Fruit fly (Drosophila melanogaster) whole organism, embryonic: ENCODE data around the gene Gga.

Experiments used
- ATbp ChIP-seq: fragments of 200-800 bp; sonication (Bioruptor generic); optimal IDR thresholded peaks from 2 replicates; lab custom pipeline; 2017; ENCODE audit warnings: missing biosample characterization, mild to moderate bottlenecking, missing genetic modification characterization, missing genetic modification reagents
- CG10209 ChIP-seq: fragments of 200-800 bp; sonication (Bioruptor generic); optimal IDR thresholded peaks from 3 replicates; lab custom pipeline; 2017; ENCODE audit warnings: missing biosample characterization, mild to moderate bottlenecking, missing genetic modification characterization, missing genetic modification reagents
- CG10431 ChIP-seq: fragments of 200-800 bp; sonication (Bioruptor generic); optimal IDR thresholded peaks from 3 replicates; lab custom pipeline; 2018; ENCODE audit warnings: missing biosample characterization, mild to moderate bottlenecking, missing genetic modification characterization
- CG10565 ChIP-seq: fragments of 200-800 bp; sonication (Bioruptor generic); optimal IDR thresholded peaks from 3 replicates; lab custom pipeline; 2016; ENCODE audit warnings: missing biosample characterization, mild to moderate bottlenecking, missing genetic modification characterization
- CG12391 ChIP-seq: fragments of 200-800 bp; sonication (Bioruptor generic); optimal IDR thresholded peaks from 3 replicates; lab custom pipeline; 2018; ENCODE audit warnings: missing biosample characterization, mild to moderate bottlenecking, missing genetic modification characterization, moderate library complexity
- CG13775 ChIP-seq: fragments of 200-800 bp; sonication (Bioruptor generic); optimal IDR thresholded peaks from 3 replicates; lab custom pipeline; 2017; ENCODE audit warnings: missing biosample characterization, mild to moderate bottlenecking, missing genetic modification characterization
- CG13894 ChIP-seq: fragments of 200-800 bp; sonication (Bioruptor generic); optimal IDR thresholded peaks from 3 replicates; lab custom pipeline; 2018; ENCODE audit warnings: missing biosample characterization, mild to moderate bottlenecking, missing genetic modification characterization, moderate library complexity
- CG14050 ChIP-seq: fragments of 200-800 bp; sonication (Bioruptor generic); IDR thresholded peaks from 3 replicates; pipeline ENCODE4 v1.3.6; 2022; ENCODE audit warnings: missing biosample characterization, missing genetic modification characterization
- CG16815 ChIP-seq: fragments of 200-800 bp; sonication (Bioruptor generic); optimal IDR thresholded peaks from 3 replicates; lab custom pipeline; 2017; ENCODE audit warnings: missing biosample characterization, mild to moderate bottlenecking, missing genetic modification characterization
- CG17361 ChIP-seq: fragments of 200-800 bp; sonication (Bioruptor generic); IDR thresholded peaks from 3 replicates; pipeline ENCODE4 v1.3.6; 2022; ENCODE audit warnings: missing biosample characterization, missing genetic modification characterization
- CG17912 ChIP-seq: fragments of 200-800 bp; sonication (Bioruptor generic); optimal IDR thresholded peaks from 2 replicates; lab custom pipeline; 2018; ENCODE audit warnings: missing biosample characterization, mild to moderate bottlenecking, missing genetic modification characterization
- CG2202 ChIP-seq: fragments of 200-800 bp; sonication (Bioruptor generic); optimal IDR thresholded peaks from 2 replicates; lab custom pipeline; 2018; ENCODE audit warnings: missing biosample characterization, mild to moderate bottlenecking, missing genetic modification characterization
- CG3281 ChIP-seq: fragments of 200-800 bp; sonication (Bioruptor generic); optimal IDR thresholded peaks from 3 replicates; lab custom pipeline; 2017; ENCODE audit warnings: missing biosample characterization, mild to moderate bottlenecking, missing genetic modification characterization
- CG34376 ChIP-seq: fragments of 200-800 bp; sonication (Bioruptor generic); optimal IDR thresholded peaks from 2 replicates; lab custom pipeline; 2018; ENCODE audit warnings: missing biosample characterization, mild to moderate bottlenecking, missing genetic modification characterization
- CG3838 ChIP-seq: fragments of 200-800 bp; sonication (Bioruptor generic); optimal IDR thresholded peaks from 3 replicates; lab custom pipeline; 2016; ENCODE audit warnings: missing biosample characterization, missing genetic modification characterization
- CG5245 ChIP-seq: fragments of 200-800 bp; sonication (Bioruptor generic); optimal IDR thresholded peaks from 3 replicates; lab custom pipeline; 2016; ENCODE audit warnings: missing biosample characterization, missing genetic modification characterization
- CG6272 ChIP-seq: fragments of 200-800 bp; sonication (Bioruptor generic); IDR thresholded peaks from 2 replicates; pipeline ENCODE4 v1.3.6; 2022; ENCODE audit warnings: missing biosample characterization, missing genetic modification characterization
- CG7786 ChIP-seq: fragments of 200-800 bp; sonication (Bioruptor generic); optimal IDR thresholded peaks from 2 replicates; lab custom pipeline; 2016; ENCODE audit warnings: missing biosample characterization, missing genetic modification characterization
- CkIIα-i1 ChIP-seq: fragments of 200-800 bp; sonication (Bioruptor generic); IDR thresholded peaks from 2 replicates; pipeline ENCODE4 v1.3.6; 2022; ENCODE audit warnings: missing biosample characterization, missing genetic modification characterization
- D19B ChIP-seq: fragments of 200-800 bp; sonication (Bioruptor generic); optimal IDR thresholded peaks from 2 replicates; lab custom pipeline; 2017; ENCODE audit warnings: missing biosample characterization, mild to moderate bottlenecking, missing genetic modification characterization
- Dek ChIP-seq: fragments of 200-800 bp; sonication (Bioruptor generic); optimal IDR thresholded peaks from 3 replicates; lab custom pipeline; 2019; ENCODE audit warnings: missing biosample characterization, mild to moderate bottlenecking, missing genetic modification characterization, moderate library complexity
- Dll ChIP-seq: fragments of 200-800 bp; sonication (Bioruptor generic); IDR thresholded peaks from 4 replicates; pipeline ENCODE4 v1.3.6; 2022; ENCODE audit warnings: missing biosample characterization, missing genetic modification characterization; ENCODE audit not compliant: partially characterized antibody
- HLH3B ChIP-seq: fragments of 200-800 bp; sonication (Bioruptor generic); IDR thresholded peaks from 2 replicates; pipeline ENCODE4 v1.3.6; 2022; ENCODE audit warnings: missing biosample characterization, missing genetic modification characterization
- Hey ChIP-seq: fragments of 200-800 bp; sonication (Bioruptor generic); optimal IDR thresholded peaks from 3 replicates; lab custom pipeline; 2018; ENCODE audit warnings: missing biosample characterization, mild to moderate bottlenecking, missing genetic modification characterization
- HmgD ChIP-seq: fragments of 200-800 bp; sonication (Bioruptor generic); optimal IDR thresholded peaks from 3 replicates; lab custom pipeline; 2016; ENCODE audit warnings: missing biosample characterization, missing genetic modification characterization
- Jarid2 ChIP-seq: fragments of 200-800 bp; sonication (Bioruptor generic); optimal IDR thresholded peaks from 3 replicates; lab custom pipeline; 2017; ENCODE audit warnings: mild to moderate bottlenecking, missing biosample characterization, missing genetic modification reagents, missing genetic modification characterization
- Mad ChIP-seq: fragments of 200-800 bp; sonication (Bioruptor generic); optimal IDR thresholded peaks from 2 replicates; lab custom pipeline; 2016; ENCODE audit warnings: missing biosample characterization, missing genetic modification characterization
- NC2β ChIP-seq: fragments of 200-800 bp; sonication (Bioruptor generic); optimal IDR thresholded peaks from 2 replicates; lab custom pipeline; 2016; ENCODE audit warnings: missing biosample characterization, missing genetic modification characterization
- Nf-YA ChIP-seq: fragments of 200-800 bp; sonication (Bioruptor generic); IDR thresholded peaks from 2 replicates; pipeline ENCODE4 v1.3.6; 2022; ENCODE audit warnings: missing biosample characterization, missing genetic modification characterization
- Rfx ChIP-seq: fragments of 200-800 bp; sonication (Bioruptor generic); IDR thresholded peaks from 2 replicates; pipeline ENCODE4 v1.3.6; 2022; ENCODE audit warnings: missing biosample characterization, missing genetic modification characterization
- Side ChIP-seq: fragments of 200-800 bp; sonication (Bioruptor generic); optimal IDR thresholded peaks from 2 replicates; lab custom pipeline; 2016; ENCODE audit warnings: missing biosample characterization, missing genetic modification characterization
- Six4 ChIP-seq: fragments of 200-800 bp; sonication (Bioruptor generic); optimal IDR thresholded peaks from 2 replicates; lab custom pipeline; 2016; ENCODE audit warnings: missing biosample characterization, missing genetic modification characterization
- Ssrp ChIP-seq: fragments of 200-800 bp; sonication (Bioruptor generic); optimal IDR thresholded peaks from 2 replicates; lab custom pipeline; 2018; ENCODE audit warnings: missing biosample characterization, mild to moderate bottlenecking, missing genetic modification characterization, moderate library complexity
- TFAM ChIP-seq: fragments of 200-800 bp; sonication (Bioruptor generic); optimal IDR thresholded peaks from 2 replicates; lab custom pipeline; 2017; ENCODE audit warnings: missing biosample characterization, missing genetic modification characterization, inconsistent platforms
- Usf ChIP-seq: fragments of 200-800 bp; sonication (Bioruptor generic); optimal IDR thresholded peaks from 2 replicates; lab custom pipeline; 2017; ENCODE audit warnings: missing genotype, missing biosample characterization, missing genetic modification characterization
- ab ChIP-seq: fragments of 200-800 bp; sonication (Bioruptor generic); optimal IDR thresholded peaks from 2 replicates; lab custom pipeline; 2016; ENCODE audit warnings: missing biosample characterization, missing genetic modification characterization
- ase ChIP-seq: fragments of 200-800 bp; sonication (Bioruptor generic); IDR thresholded peaks from 3 replicates; pipeline ENCODE4 v1.3.6; 2022; ENCODE audit warnings: missing biosample characterization, missing genetic modification characterization
- az2 ChIP-seq: fragments of 200-800 bp; sonication (Bioruptor generic); optimal IDR thresholded peaks from 3 replicates; lab custom pipeline; 2016; ENCODE audit warnings: missing biosample characterization, missing genetic modification characterization
- crol ChIP-seq: fragments of 200-800 bp; sonication (Bioruptor generic); IDR thresholded peaks from 2 replicates; pipeline ENCODE4 v1.3.6; 2022; ENCODE audit warnings: missing biosample characterization, missing genetic modification characterization
- disco-r ChIP-seq: fragments of 200-800 bp; sonication (Bioruptor generic); optimal IDR thresholded peaks from 2 replicates; lab custom pipeline; 2016; ENCODE audit warnings: missing biosample characterization, missing genetic modification characterization
- en ChIP-seq: fragments of 200-800 bp; sonication (Bioruptor generic); optimal IDR thresholded peaks from 2 replicates; lab custom pipeline; 2016; ENCODE audit warnings: missing biosample characterization, missing genetic modification characterization
- fd102C ChIP-seq: fragments of 200-800 bp; sonication (Bioruptor generic); optimal IDR thresholded peaks from 2 replicates; lab custom pipeline; 2018; ENCODE audit warnings: missing biosample characterization, mild to moderate bottlenecking, missing genetic modification characterization, moderate library complexity
- hb ChIP-seq: fragments of 200-800 bp; sonication (Bioruptor generic); IDR thresholded peaks from 3 replicates; pipeline ENCODE4 v1.3.6; 2022; ENCODE audit warnings: missing biosample characterization, missing genetic modification characterization; ENCODE audit not compliant: partially characterized antibody
- org-1 ChIP-seq: fragments of 200-800 bp; sonication (Bioruptor generic); optimal IDR thresholded peaks from 2 replicates; lab custom pipeline; 2017; ENCODE audit warnings: missing biosample characterization, missing genetic modification characterization
- peb ChIP-seq: fragments of 200-800 bp; sonication (Bioruptor generic); IDR thresholded peaks from 2 replicates; pipeline ENCODE4 v1.3.6; 2022; ENCODE audit warnings: missing biosample characterization, missing genetic modification characterization
- trem ChIP-seq: fragments of 200-800 bp; optimal IDR thresholded peaks from 3 replicates; lab custom pipeline; 2019; ENCODE audit warnings: missing biosample characterization, mild to moderate bottlenecking, missing genetic modification characterization, moderate library complexity
- z ChIP-seq: fragments of 200-800 bp; sonication (Bioruptor generic); IDR thresholded peaks from 3 replicates; pipeline ENCODE4 v1.3.6; 2022; ENCODE audit warnings: missing biosample characterization, missing genetic modification characterization
- zen2 ChIP-seq: fragments of 200-800 bp; sonication (Bioruptor generic); IDR thresholded peaks from 3 replicates; pipeline ENCODE4 v1.3.6; 2022; ENCODE audit warnings: missing biosample characterization, missing genetic modification characterization; ENCODE audit not compliant: partially characterized antibody
- zfh2 ChIP-seq: fragments of 200-800 bp; sonication (Bioruptor generic); optimal IDR thresholded peaks from 2 replicates; lab custom pipeline; 2016; ENCODE audit warnings: missing biosample characterization, missing genetic modification characterization

The Gga gene

DNA sequence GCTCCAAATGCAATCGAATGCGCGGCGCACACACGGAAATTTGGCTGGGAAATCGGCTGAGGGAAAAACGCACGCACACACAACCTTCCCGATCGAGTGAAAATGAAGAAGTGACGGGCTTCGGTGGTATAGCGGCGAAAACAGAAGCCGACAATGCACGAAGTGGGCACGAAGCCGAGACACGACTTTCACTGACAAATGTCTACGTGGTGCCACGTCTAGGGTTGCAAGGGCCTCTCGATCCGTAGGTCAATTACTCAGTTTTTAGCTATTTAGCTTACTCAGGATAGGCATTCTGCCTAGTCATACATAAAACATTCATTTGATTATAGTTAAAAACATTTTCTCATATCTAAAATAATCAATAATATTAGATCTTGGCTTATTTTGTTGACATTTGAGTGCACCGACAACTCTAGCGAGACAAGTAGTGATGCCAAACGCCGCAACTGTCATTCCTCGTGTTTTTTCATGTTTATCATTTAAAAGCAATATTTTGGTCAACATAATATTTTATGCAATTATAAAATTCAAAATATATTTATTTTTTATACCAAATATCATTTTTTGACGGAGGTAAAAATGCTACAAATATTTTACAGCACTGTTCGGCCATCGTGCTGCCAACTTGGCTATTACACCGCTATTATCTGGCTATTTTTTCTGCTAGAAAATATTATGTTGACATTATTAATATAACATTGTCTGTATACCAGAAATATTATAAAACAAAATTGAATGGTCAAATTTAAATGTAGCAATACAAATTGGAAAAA lies 47.1 kb upstream of the Gga start (continued):
- peak; percentile 48 for TF ChIP-seq Hey (tag; lab: Kevin White, UChicago)
- TF ChIP-seq Ssrp, result peak; percentile 84
- TF ChIP-seq Usf, result peak; percentile 76
- TF ChIP-seq CG14050 (GFP tag; lab: Robert Waterston, UW), result peak; percentile 89
- peak; percentile 28 for TF ChIP-seq TFAM
- peak; percentile 85 for TF ChIP-seq CG13775 (GFP tag; lab: Kevin White, UChicago)
- peak; percentile 70 for TF ChIP-seq CG10431 (GFP tag; lab: Kevin White, UChicago)
- peak; percentile 86 for TF ChIP-seq CG3281
- TF ChIP-seq disco-r (GFP tag; lab: Kevin White, UChicago), result peak; percentile 13
- TF ChIP-seq CG13894 (tag; lab: Kevin White, UChicago), result peak; percentile 87
- peak; percentile 80 for TF ChIP-seq trem (tag; lab: Kevin White, UChicago)
- TF ChIP-seq HmgD, result peak; percentile 18
- TF ChIP-seq az2 (GFP tag; lab: Kevin White, UChicago), result peak; percentile 89
- TF ChIP-seq Nf-YA (GFP tag; lab: Robert Waterston, UW), result peak; percentile 42
- TF ChIP-seq CG3838, result peak; percentile 3
- TF ChIP-seq CG16815 (GFP tag; lab: Kevin White, UChicago), result peak; percentile 75
- TF ChIP-seq CG10565 (GFP tag; lab: Kevin White, UChicago), result no peak
- peak; percentile 82 for TF ChIP-seq CG6272
- TF ChIP-seq Mad (GFP tag; lab: Kevin White, UChicago), result peak; percentile 83
- TF ChIP-seq Side (GFP tag; lab: Kevin White, UChicago), result peak; percentile 59
- TF ChIP-seq ase (GFP tag; lab: Robert Waterston, UW), result peak; percentile 75
- peak; percentile 74 for TF ChIP-seq Jarid2
- peak; percentile 61; the same call in 1 of the 2 replicates for TF ChIP-seq peb
- TF ChIP-seq ab (GFP tag; lab: Kevin White, UChicago), result peak; percentile 55
- TF ChIP-seq hb (GFP tag; lab: Robert Waterston, UW), result no peak
- TF ChIP-seq CG7786 (GFP tag; lab: Kevin White, UChicago), result peak; percentile 72
- peak; percentile 69 for TF ChIP-seq Dek (tag; lab: Kevin White, UChicago)
- peak; percentile 88 for TF ChIP-seq CG12391 (tag; lab: Kevin White, UChicago)
- TF ChIP-seq Rfx (GFP tag; lab: Robert Waterston, UW), result peak; percentile 92
- TF ChIP-seq fd102C, result peak; percentile 52
- TF ChIP-seq CkIIα-i1, result no peak
- TF ChIP-seq zen2 (GFP tag; lab: Robert Waterston, UW), result no peak
- peak; percentile 78 for TF ChIP-seq CG34376 (GFP tag; lab: Kevin White, UChicago)
- TF ChIP-seq HLH3B (GFP tag; lab: Robert Waterston, UW), result peak; percentile 86
- TF ChIP-seq z, result no peak
- TF ChIP-seq D19B (GFP tag; lab: Kevin White, UChicago), result peak; percentile 65
- TF ChIP-seq CG2202, result peak; percentile 76
- TF ChIP-seq CG17912 (GFP tag; lab: Kevin White, UChicago), result peak; percentile 40
- TF ChIP-seq en (GFP tag; lab: Kevin White, UChicago), result peak; percentile 35
- peak; percentile 81 for TF ChIP-seq NC2β (GFP tag; lab: Kevin White, UChicago)
- peak; percentile 87 for TF ChIP-seq ATbp (GFP tag; lab: Kevin White, UChicago)
- TF ChIP-seq CG17361 (GFP tag; lab: Robert Waterston, UW), result peak; percentile 77; the same call in 2 of the 3 replicates
- peak; percentile 53 for TF ChIP-seq zfh2
- no peak; the same call in 3 of the 4 replicates for TF ChIP-seq Dll (GFP tag; lab: Robert Waterston, UW)
- TF ChIP-seq org-1 (GFP tag; lab: Kevin White, UChicago), result peak; percentile 85
- peak; percentile 86 for TF ChIP-seq CG10209 (GFP tag; lab: Kevin White, UChicago)
- peak; percentile 78 for TF ChIP-seq Six4 (GFP tag; lab: Kevin White, UChicago)
- no peak for TF ChIP-seq crol (GFP tag; lab: Robert Waterston, UW)
- peak; percentile 78 for TF ChIP-seq CG5245 (GFP tag; lab: Kevin White, UChicago)
